Worm (Caenorhabditis elegans) whole organism, late embryonic: ENCODE results near the gene ajm-1.

Experiments
- T23F11.4 ChIP-seq: fragments of 200-800 bp; sonication (Bioruptor generic); optimal IDR thresholded peaks from 2 replicates; lab custom pipeline; 2018; ENCODE audit warnings: mild to moderate bottlenecking, missing genetic modification characterization, missing compliant biosample characterization
- ama-1 ChIP-seq: fragments of 150-350 bp; optimal IDR thresholded peaks from 2 replicates; lab custom pipeline; 2014
- ceh-9 ChIP-seq: sonication (generic microtip); optimal IDR thresholded peaks from 2 replicates; lab custom pipeline; 2016; ENCODE audit warnings: mild to moderate bottlenecking, missing genetic modification characterization, inconsistent platforms, missing compliant biosample characterization
- eyg-1 ChIP-seq: sonication (generic microtip); optimal IDR thresholded peaks from 2 replicates; lab custom pipeline; 2016; ENCODE audit warnings: missing genotype, missing genetic modification characterization, missing compliant biosample characterization
- nhr-232 ChIP-seq: sonication (generic microtip); optimal IDR thresholded peaks from 2 replicates; lab custom pipeline; 2016; ENCODE audit warnings: missing genetic modification characterization, missing compliant biosample characterization
- pag-3 ChIP-seq: sonication (generic microtip); optimal IDR thresholded peaks from 2 replicates; lab custom pipeline; 2016; ENCODE audit warnings: missing compliant biosample characterization, missing genetic modification characterization, borderline replicate concordance
- pros-1 ChIP-seq: fragments of 150-350 bp; optimal IDR thresholded peaks from 2 replicates; lab custom pipeline; 2014; ENCODE audit warnings: missing biosample characterization, missing genetic modification reagents, missing genetic modification characterization
- sdc-2 ChIP-seq: sonication (generic microtip); optimal IDR thresholded peaks from 2 replicates; lab custom pipeline; 2016; ENCODE audit warnings: missing genotype, missing genetic modification characterization, missing compliant biosample characterization
- sox-2 ChIP-seq: fragments of 200-800 bp; sonication (Bioruptor generic); IDR thresholded peaks from 2 replicates; pipeline ENCODE4 v1.3.6; 2022; ENCODE audit warnings: missing genetic modification reagents, missing genetic modification characterization, missing compliant biosample characterization
- sox-4 ChIP-seq: sonication (generic microtip); optimal IDR thresholded peaks from 2 replicates; lab custom pipeline; 2017; ENCODE audit warnings: mild to moderate bottlenecking, missing genetic modification characterization, inconsistent platforms, missing compliant biosample characterization
- tbx-2 ChIP-seq: sonication (generic microtip); optimal IDR thresholded peaks from 2 replicates; lab custom pipeline; 2016; ENCODE audit warnings: missing genetic modification characterization, missing compliant biosample characterization
- unc-3 ChIP-seq, 2 experiments: fragments of 200-800 bp in 1 of 2; sonication (Bioruptor generic) in 1 of 2; sonication (generic microtip) in 1 of 2; conservative IDR thresholded peaks in 1 of 2; optimal IDR thresholded peaks in 1 of 2; 2 replicates each; pipeline versions ENCODE4 v1.3.6 to Lab custom; 2016 to 2022; ENCODE audit warnings: missing compliant biosample characterization in 2 of 2, missing genetic modification characterization in 2 of 2, missing genetic modification reagents in 1 of 2

- TF ChIP-seq sox-2 (no peak), nhr-232 (tag; lab: Kevin White, UChicago) (no peak), pros-1 (tag; lab: Kevin White, UChicago) (no peak), tbx-2 (no peak), pag-3 (tag; lab: Kevin White, UChicago) (no peak), eyg-1 (tag; lab: Kevin White, UChicago) (no peak), sox-4 (tag; lab: Kevin White, UChicago) (no peak), sdc-2 (tag; lab: Kevin White, UChicago) (no peak), ama-1 (lab: Kevin White, UChicago) (no peak), unc-3 (GFP tag; conservative IDR thresholded peaks at IDR 0.05; lab: Robert Waterston, UW) (no peak), unc-3 (tag; optimal IDR thresholded peaks at IDR 0.05; lab: Kevin White, UChicago) (no peak), ceh-9 (tag; lab: Kevin White, UChicago) (no peak), T23F11.4 (GFP tag; lab: Kevin White, UChicago) (no peak)
Observed at ce11 chrX:9074497-9074896, 8.2 kb upstream of the ajm-1 start.
